Fruit fly (Drosophila melanogaster): Measurements from ENCODE around the gene kek4.

Gene kek4

DNA sequence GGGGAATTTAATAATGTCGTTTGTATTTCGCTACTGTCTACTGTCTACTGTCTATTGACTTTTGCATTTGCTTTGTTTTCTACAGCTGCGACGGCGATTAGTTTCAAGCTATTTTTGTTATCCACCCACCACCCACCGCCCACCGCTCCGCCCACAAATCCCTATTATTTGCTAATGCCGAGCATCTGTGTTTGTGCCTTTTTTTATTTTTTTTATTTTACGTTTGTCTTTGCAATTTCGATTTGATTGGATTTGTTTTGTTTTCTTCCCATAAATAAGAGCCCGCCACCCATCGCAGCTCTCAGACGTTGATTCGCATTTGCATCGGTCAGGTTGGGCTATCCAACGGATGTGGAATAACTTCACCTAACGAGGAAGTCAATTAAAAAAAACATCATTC lies 21.0 kb upstream of the kek4 start, which contains the start of gene Jhbp14:
Jhbp14 (plus strand) TSS at position 301 of the 400 bp plus-strand sequence.
- no peak for TF ChIP-seq CG16779 (tag; optimal IDR thresholded peaks at IDR 0.05)
- TF ChIP-seq fd59A (GFP tag; optimal IDR thresholded peaks at IDR 0.05), result no peak

DNA sequence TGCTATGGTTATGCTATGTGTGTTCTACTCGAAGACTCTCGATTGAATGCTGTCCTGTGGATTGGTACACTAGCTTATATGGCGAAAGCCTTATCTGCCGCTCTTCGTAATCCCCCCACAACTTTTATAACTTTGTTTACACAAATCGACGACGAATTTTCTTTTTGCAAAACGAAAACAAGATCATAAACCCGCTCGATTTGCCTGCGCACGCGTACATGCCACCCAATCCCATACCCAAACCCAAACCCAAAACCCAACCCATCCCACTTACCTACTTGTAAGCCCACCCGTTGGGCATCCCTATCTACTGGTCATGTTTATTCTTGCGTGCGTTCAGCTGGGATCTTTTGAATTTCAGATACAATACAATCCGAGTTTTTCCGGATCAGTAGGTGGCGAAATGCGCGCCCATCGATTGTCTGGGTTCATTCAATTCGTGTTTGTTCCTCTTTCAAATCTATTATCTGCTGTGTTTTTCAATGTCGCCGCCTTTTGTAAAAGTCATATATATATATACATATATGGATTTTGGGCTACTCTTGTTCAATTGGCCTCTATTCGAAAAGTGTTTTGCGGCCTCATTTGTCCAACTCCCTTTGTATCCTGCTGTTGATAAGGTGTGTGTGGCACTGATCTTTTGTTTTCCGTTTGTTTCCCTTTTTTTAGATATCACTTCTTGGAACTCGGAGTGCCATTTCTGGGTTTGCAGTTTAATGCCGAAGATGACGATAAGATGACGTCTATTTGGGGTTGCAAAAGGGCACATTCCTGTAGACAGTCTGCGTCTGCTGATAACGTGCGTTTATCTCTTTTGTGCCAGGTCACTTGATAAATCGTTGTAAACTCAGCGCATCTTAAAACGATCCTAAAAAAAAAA lies 19.7 kb upstream of the kek4 start, which contains the start of gene Mabi:
Mabi (minus strand) TSS at position 51 of the 880 bp plus-strand sequence.
- TF ChIP-seq CG10631 (GFP tag; optimal IDR thresholded peaks at IDR 0.05) (no peak), CG11902 (GFP tag; optimal IDR thresholded peaks at IDR 0.05) (no peak), dac (GFP tag; optimal IDR thresholded peaks at IDR 0.05) (no peak), esn (GFP tag; optimal IDR thresholded peaks at IDR 0.05) (no peak), dsx (GFP tag; optimal IDR thresholded peaks at IDR 0.05; ENCODE audit: poor library complexity, severe bottlenecking) (no peak), eg (GFP tag; IDR thresholded peaks at IDR 0.05) (no peak), cyc (GFP tag; optimal IDR thresholded peaks at IDR 0.05) (no peak), net (GFP tag; optimal IDR thresholded peaks at IDR 0.05) (no peak), Sox102F (GFP tag; optimal IDR thresholded peaks at IDR 0.05) (no peak), CG34406 (GFP tag; optimal IDR thresholded peaks at IDR 0.05) (no peak), salr (GFP tag; optimal IDR thresholded peaks at IDR 0.05) (no peak), CG3919 (GFP tag; optimal IDR thresholded peaks at IDR 0.05) (no peak), achi (GFP tag; optimal IDR thresholded peaks at IDR 0.05) (no peak), CG6163 (GFP tag; IDR thresholded peaks at IDR 0.05) (no peak), fd85E (GFP tag; optimal IDR thresholded peaks at IDR 0.05) (no peak), CG32006 (GFP tag; optimal IDR thresholded peaks at IDR 0.05) (no peak), acj6 (GFP tag; optimal IDR thresholded peaks at IDR 0.05) (no peak)

DNA sequence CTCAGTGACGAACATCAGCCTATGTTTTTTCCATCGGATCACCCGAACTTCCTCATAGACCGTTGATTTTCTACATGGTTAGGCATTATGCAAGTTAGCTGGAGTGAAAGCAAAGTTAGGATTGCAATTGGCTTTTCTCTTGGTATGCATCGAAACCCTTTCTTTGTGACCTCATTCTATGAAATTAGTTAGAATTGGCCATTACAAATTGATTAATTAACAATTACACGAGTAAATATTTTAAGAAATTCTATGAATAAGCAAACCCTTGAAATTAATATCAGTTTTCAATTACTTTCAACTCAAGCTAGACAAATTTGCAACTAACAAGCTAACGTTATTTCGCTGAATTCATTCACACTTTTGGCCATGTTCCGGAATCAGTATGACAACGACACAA lies 16.6 kb upstream of the kek4 start, which contains the start of gene Prosalpha6T:
Prosalpha6T (plus strand) TSS at position 301 of the 400 bp plus-strand sequence.
- TF ChIP-seq pdm3 (GFP tag; optimal IDR thresholded peaks at IDR 0.05) (no peak), CG10631 (GFP tag; optimal IDR thresholded peaks at IDR 0.05) (no peak), net (GFP tag; optimal IDR thresholded peaks at IDR 0.05) (no peak), CG11762 (GFP tag; optimal IDR thresholded peaks at IDR 0.05; ENCODE audit: insufficient read depth) (no peak), CG7368 (GFP tag; optimal IDR thresholded peaks at IDR 0.05) (no peak), lz (GFP tag; optimal IDR thresholded peaks at IDR 0.05) (no peak), CG16779 (tag; optimal IDR thresholded peaks at IDR 0.05) (no peak), cyc (GFP tag; optimal IDR thresholded peaks at IDR 0.05) (no peak), CG32006 (GFP tag; optimal IDR thresholded peaks at IDR 0.05) (no peak), CG15336 (GFP tag; IDR thresholded peaks at IDR 0.05) (no peak), spab (GFP tag; optimal IDR thresholded peaks at IDR 0.05) (no peak), CG6854 (GFP tag; optimal IDR thresholded peaks at IDR 0.05) (no peak), CG6808 (GFP tag; optimal IDR thresholded peaks at IDR 0.05) (no peak), salr (GFP tag; optimal IDR thresholded peaks at IDR 0.05) (no peak), Blimp-1 (GFP tag; optimal IDR thresholded peaks at IDR 0.05) (no peak), Hr38 (GFP tag; optimal IDR thresholded peaks at IDR 0.05) (no peak)

DNA sequence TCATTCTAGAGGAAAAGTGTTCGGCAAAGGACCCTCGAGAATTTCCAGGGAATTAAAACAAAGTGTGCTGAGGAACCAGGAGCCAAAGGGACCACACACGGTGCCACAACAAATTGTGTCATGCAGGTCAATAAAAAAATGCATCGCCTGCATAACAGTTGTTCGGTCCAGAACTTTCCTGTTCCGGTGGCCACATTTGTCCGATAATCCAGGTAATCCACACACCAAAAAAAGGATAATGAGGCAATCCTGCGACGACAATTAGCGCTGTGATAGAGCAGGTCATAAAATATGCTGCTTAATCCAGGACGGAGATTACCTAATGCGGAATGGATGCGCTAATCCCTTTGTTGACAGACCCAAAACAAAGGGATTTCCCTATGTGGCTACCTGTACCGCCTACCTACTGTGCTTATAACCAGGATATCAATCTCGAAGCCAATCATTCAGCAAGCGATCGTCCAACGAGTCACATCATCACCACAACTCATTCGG lies 14.3 kb upstream of the kek4 start, which contains the start of gene CG16815:
CG16815 (plus strand) TSS at position 445 of the 495 bp plus-strand sequence.
- TF ChIP-seq fkh (GFP tag; optimal IDR thresholded peaks at IDR 0.05) (no peak), svp (GFP tag) (no peak), fd85E (GFP tag; optimal IDR thresholded peaks at IDR 0.05) (no peak), CG6792 (GFP tag; optimal IDR thresholded peaks at IDR 0.05) (no peak), CG6808 (GFP tag; optimal IDR thresholded peaks at IDR 0.05) (no peak), CG15336 (GFP tag; IDR thresholded peaks at IDR 0.05) (no peak), Lpt (GFP tag; optimal IDR thresholded peaks at IDR 0.05) (no peak), Met (GFP tag; optimal IDR thresholded peaks at IDR 0.05) (no peak), Eip78C (GFP tag) (no peak), lz (GFP tag; optimal IDR thresholded peaks at IDR 0.05) (no peak)

Data from whole organism, prepupa.